Fruit fly (Drosophila melanogaster) whole organism, embryonic: Measurements from ENCODE around the gene CG3679.

Experiments
- Antp ChIP-seq: fragments of 200-800 bp; sonication (Bioruptor generic); optimal IDR thresholded peaks from 3 replicates; lab custom pipeline; 2016; ENCODE audit warnings: missing biosample characterization, missing genetic modification characterization
- BEAF-32 ChIP-seq: fragments of 200-800 bp; sonication (Bioruptor generic); optimal IDR thresholded peaks from 3 replicates; lab custom pipeline; 2017; ENCODE audit warnings: missing biosample characterization, missing genetic modification characterization, mild to moderate bottlenecking, moderate library complexity, missing genetic modification reagents
- CG11398 ChIP-seq: fragments of 200-800 bp; sonication (Bioruptor generic); optimal IDR thresholded peaks from 2 replicates; lab custom pipeline; 2016; ENCODE audit warnings: missing biosample characterization, missing genetic modification characterization
- CG11696 ChIP-seq: fragments of 200-800 bp; sonication (Bioruptor generic); IDR thresholded peaks from 2 replicates; pipeline ENCODE4 v1.3.6; 2022; ENCODE audit warnings: missing biosample characterization, missing genetic modification characterization
- CG12071 ChIP-seq: fragments of 200-800 bp; sonication (Bioruptor generic); optimal IDR thresholded peaks from 3 replicates; lab custom pipeline; 2018; ENCODE audit warnings: missing biosample characterization, mild to moderate bottlenecking, missing genetic modification characterization
- CG12659 ChIP-seq: fragments of 200-800 bp; sonication (Bioruptor generic); optimal IDR thresholded peaks from 3 replicates; lab custom pipeline; 2017; ENCODE audit warnings: mild to moderate bottlenecking, missing biosample characterization, missing genetic modification reagents, missing genetic modification characterization
- CG12942 ChIP-seq: fragments of 200-800 bp; sonication (Bioruptor generic); optimal IDR thresholded peaks from 3 replicates; lab custom pipeline; 2016; ENCODE audit warnings: missing biosample characterization, missing genetic modification characterization
- CG14965 ChIP-seq: fragments of 200-800 bp; sonication (Bioruptor generic); optimal IDR thresholded peaks from 2 replicates; lab custom pipeline; 2016; ENCODE audit warnings: missing biosample characterization, missing genetic modification characterization, borderline replicate concordance
- CG15073 ChIP-seq: fragments of 200-800 bp; sonication (Bioruptor generic); optimal IDR thresholded peaks from 2 replicates; lab custom pipeline; 2016; ENCODE audit warnings: missing biosample characterization, missing genetic modification characterization
- CG15514 ChIP-seq: fragments of 200-800 bp; sonication (Bioruptor generic); optimal IDR thresholded peaks from 3 replicates; lab custom pipeline; 2017; ENCODE audit warnings: missing biosample characterization, missing genetic modification characterization, mild to moderate bottlenecking, moderate library complexity, missing genetic modification reagents
- CG17612 ChIP-seq: fragments of 200-800 bp; sonication (Bioruptor generic); IDR thresholded peaks from 2 replicates; pipeline ENCODE4 v1.3.6; 2022; ENCODE audit warnings: missing biosample characterization, missing genetic modification characterization
- CG17802 ChIP-seq: fragments of 200-800 bp; sonication (Bioruptor generic); optimal IDR thresholded peaks from 2 replicates; lab custom pipeline; 2018; ENCODE audit warnings: missing biosample characterization, mild to moderate bottlenecking, missing genetic modification characterization, moderate library complexity
- CG18011 ChIP-seq: fragments of 200-800 bp; sonication (Bioruptor generic); optimal IDR thresholded peaks from 2 replicates; lab custom pipeline; 2017; ENCODE audit warnings: missing biosample characterization, missing genetic modification characterization, mild to moderate bottlenecking, moderate library complexity, missing genotype
- CG18262 ChIP-seq: fragments of 200-800 bp; optimal IDR thresholded peaks from 3 replicates; lab custom pipeline; 2019; ENCODE audit warnings: missing biosample characterization, mild to moderate bottlenecking, missing genetic modification characterization, moderate library complexity
- CG2120 ChIP-seq: fragments of 200-800 bp; sonication (Bioruptor generic); optimal IDR thresholded peaks from 3 replicates; lab custom pipeline; 2016; ENCODE audit warnings: missing biosample characterization, missing genetic modification characterization
- CG31365 ChIP-seq: fragments of 200-800 bp; sonication (Bioruptor generic); optimal IDR thresholded peaks from 2 replicates; lab custom pipeline; 2018; ENCODE audit warnings: missing biosample characterization, mild to moderate bottlenecking, missing genetic modification characterization
- CG3163 ChIP-seq: fragments of 200-800 bp; sonication (Bioruptor generic); optimal IDR thresholded peaks from 3 replicates; lab custom pipeline; 2016; ENCODE audit warnings: missing biosample characterization, missing genetic modification characterization
- CG42726 ChIP-seq: fragments of 200-800 bp; sonication (Bioruptor generic); IDR thresholded peaks from 2 replicates; pipeline ENCODE4 v1.3.6; 2022; ENCODE audit warnings: missing biosample characterization, missing genetic modification characterization; ENCODE audit not compliant: partially characterized antibody
- CG5953 ChIP-seq: fragments of 200-800 bp; sonication (Bioruptor generic); IDR thresholded peaks from 2 replicates; pipeline ENCODE4 v1.3.6; 2022; ENCODE audit warnings: missing biosample characterization, missing genetic modification characterization
- CG6254 ChIP-seq: fragments of 200-800 bp; sonication (Bioruptor generic); optimal IDR thresholded peaks from 3 replicates; lab custom pipeline; 2017; ENCODE audit warnings: mild to moderate bottlenecking, missing biosample characterization, missing genetic modification reagents, missing genetic modification characterization
- CG8290 ChIP-seq, 3 experiments: fragments of 200-800 bp; sonication (Bioruptor generic); optimal IDR thresholded peaks; 2 replicates each; lab custom pipeline; 2016 to 2019; ENCODE audit warnings: missing biosample characterization in 3 of 3, missing genetic modification characterization in 3 of 3, mild to moderate bottlenecking in 2 of 3, moderate library complexity in 1 of 3
- CG8359 ChIP-seq: fragments of 200-800 bp; sonication (Bioruptor generic); optimal IDR thresholded peaks from 2 replicates; lab custom pipeline; 2017; ENCODE audit warnings: missing biosample characterization, mild to moderate bottlenecking, missing genetic modification characterization, borderline replicate concordance
- CG8944 ChIP-seq: fragments of 200-800 bp; sonication (Bioruptor generic); optimal IDR thresholded peaks from 3 replicates; lab custom pipeline; 2016; ENCODE audit warnings: missing biosample characterization, missing genetic modification characterization
- CG9437 ChIP-seq: fragments of 200-800 bp; sonication (Bioruptor generic); optimal IDR thresholded peaks from 2 replicates; lab custom pipeline; 2018; ENCODE audit warnings: missing biosample characterization, mild to moderate bottlenecking, missing genetic modification characterization
- CG9797 ChIP-seq: fragments of 200-800 bp; sonication (Bioruptor generic); optimal IDR thresholded peaks from 3 replicates; lab custom pipeline; 2018; ENCODE audit warnings: missing biosample characterization, mild to moderate bottlenecking, missing genetic modification characterization
- CkIIα-i1 ChIP-seq: fragments of 200-800 bp; sonication (Bioruptor generic); IDR thresholded peaks from 2 replicates; pipeline ENCODE4 v1.3.6; 2022; ENCODE audit warnings: missing biosample characterization, missing genetic modification characterization
- Dip3 ChIP-seq: fragments of 200-800 bp; sonication (Bioruptor generic); optimal IDR thresholded peaks from 3 replicates; lab custom pipeline; 2016; ENCODE audit warnings: missing biosample characterization, missing genetic modification characterization
- Fer1 ChIP-seq: fragments of 200-800 bp; sonication (Bioruptor generic); optimal IDR thresholded peaks from 2 replicates; lab custom pipeline; 2017; ENCODE audit warnings: missing biosample characterization, mild to moderate bottlenecking, missing genetic modification characterization
- Meics ChIP-seq: fragments of 200-800 bp; sonication (Bioruptor generic); optimal IDR thresholded peaks from 2 replicates; lab custom pipeline; 2017; ENCODE audit warnings: missing biosample characterization, mild to moderate bottlenecking, missing genetic modification characterization
- Mes4 ChIP-seq: fragments of 200-800 bp; sonication (Bioruptor generic); optimal IDR thresholded peaks from 2 replicates; lab custom pipeline; 2016; ENCODE audit warnings: missing biosample characterization, missing genetic modification characterization
- NfI ChIP-seq: fragments of 200-800 bp; sonication (Bioruptor generic); optimal IDR thresholded peaks from 3 replicates; lab custom pipeline; 2018; ENCODE audit warnings: missing biosample characterization, mild to moderate bottlenecking, missing genetic modification characterization, moderate library complexity
- Sox100B ChIP-seq: fragments of 200-800 bp; sonication (Bioruptor generic); optimal IDR thresholded peaks from 3 replicates; lab custom pipeline; 2018; ENCODE audit warnings: missing biosample characterization, mild to moderate bottlenecking, missing genetic modification characterization
- Tbp ChIP-seq: fragments of >200 bp; optimal IDR thresholded peaks from 2 replicates; lab custom pipeline; 2018; ENCODE audit warnings: missing biosample characterization, missing genetic modification characterization
- ac ChIP-seq: fragments of 200-800 bp; sonication (Bioruptor generic); optimal IDR thresholded peaks from 3 replicates; lab custom pipeline; 2017; ENCODE audit warnings: missing biosample characterization, mild to moderate bottlenecking, missing genetic modification characterization
- br ChIP-seq: fragments of >200 bp; optimal IDR thresholded peaks from 2 replicates; lab custom pipeline; 2017
- caup ChIP-seq: fragments of 200-800 bp; sonication (Bioruptor generic); optimal IDR thresholded peaks from 3 replicates; lab custom pipeline; 2017; ENCODE audit warnings: missing biosample characterization, mild to moderate bottlenecking, missing genetic modification characterization, moderate library complexity; ENCODE audit not compliant: severe bottlenecking
- chn ChIP-seq: fragments of 200-800 bp; sonication (Bioruptor generic); optimal IDR thresholded peaks from 2 replicates; lab custom pipeline; 2016; ENCODE audit warnings: missing biosample characterization, missing genetic modification characterization
- croc ChIP-seq: fragments of 200-800 bp; sonication (Bioruptor generic); conservative IDR thresholded peaks from 3 replicates; pipeline ENCODE4 v1.3.6; 2022; ENCODE audit warnings: missing biosample characterization, missing genetic modification characterization
- gcm ChIP-seq: fragments of 200-800 bp; sonication (Bioruptor generic); optimal IDR thresholded peaks from 2 replicates; lab custom pipeline; 2019; ENCODE audit warnings: missing biosample characterization, mild to moderate bottlenecking, missing genetic modification characterization, moderate library complexity
- grn ChIP-seq: fragments of 200-800 bp; sonication (Bioruptor generic); optimal IDR thresholded peaks from 3 replicates; lab custom pipeline; 2017; ENCODE audit warnings: missing biosample characterization, missing genetic modification characterization
- gsb-n ChIP-seq: fragments of 200-800 bp; sonication (Bioruptor generic); optimal IDR thresholded peaks from 3 replicates; lab custom pipeline; 2018; ENCODE audit warnings: missing biosample characterization, mild to moderate bottlenecking, missing genetic modification characterization
- gt ChIP-seq: fragments of 200-800 bp; sonication (Bioruptor generic); IDR thresholded peaks from 2 replicates; pipeline ENCODE4 v1.3.6; 2022; ENCODE audit warnings: missing biosample characterization, missing genetic modification characterization
- jumu ChIP-seq: fragments of 200-800 bp; sonication (Bioruptor generic); optimal IDR thresholded peaks from 3 replicates; lab custom pipeline; 2016; ENCODE audit warnings: missing biosample characterization, missing genetic modification characterization
- mam ChIP-seq: fragments of 200-800 bp; sonication (Bioruptor generic); optimal IDR thresholded peaks from 3 replicates; lab custom pipeline; 2016; ENCODE audit warnings: missing biosample characterization, missing genetic modification characterization
- rib ChIP-seq: fragments of 200-800 bp; sonication (Bioruptor generic); IDR thresholded peaks from 2 replicates; pipeline ENCODE4 v1.3.6; 2022; ENCODE audit warnings: missing biosample characterization, missing genetic modification characterization
- row ChIP-seq: fragments of 200-800 bp; sonication (Bioruptor generic); IDR thresholded peaks from 3 replicates; pipeline ENCODE4 v1.3.6; 2022; ENCODE audit warnings: missing biosample characterization, missing genetic modification characterization
- schlank ChIP-seq: fragments of 200-800 bp; sonication (Bioruptor generic); optimal IDR thresholded peaks from 2 replicates; lab custom pipeline; 2018; ENCODE audit warnings: missing biosample characterization, mild to moderate bottlenecking, missing genetic modification characterization
- twi ChIP-seq: fragments of 200-800 bp; optimal IDR thresholded peaks from 2 replicates; lab custom pipeline; 2019; ENCODE audit warnings: missing biosample characterization, mild to moderate bottlenecking, missing genetic modification characterization, moderate library complexity
- tx ChIP-seq: fragments of 200-800 bp; sonication (Bioruptor generic); optimal IDR thresholded peaks from 2 replicates; lab custom pipeline; 2016; ENCODE audit warnings: missing biosample characterization, missing genetic modification characterization
- zfh2 ChIP-seq: fragments of 200-800 bp; sonication (Bioruptor generic); optimal IDR thresholded peaks from 2 replicates; lab custom pipeline; 2016; ENCODE audit warnings: missing biosample characterization, missing genetic modification characterization

CG3679 gene

DNA sequence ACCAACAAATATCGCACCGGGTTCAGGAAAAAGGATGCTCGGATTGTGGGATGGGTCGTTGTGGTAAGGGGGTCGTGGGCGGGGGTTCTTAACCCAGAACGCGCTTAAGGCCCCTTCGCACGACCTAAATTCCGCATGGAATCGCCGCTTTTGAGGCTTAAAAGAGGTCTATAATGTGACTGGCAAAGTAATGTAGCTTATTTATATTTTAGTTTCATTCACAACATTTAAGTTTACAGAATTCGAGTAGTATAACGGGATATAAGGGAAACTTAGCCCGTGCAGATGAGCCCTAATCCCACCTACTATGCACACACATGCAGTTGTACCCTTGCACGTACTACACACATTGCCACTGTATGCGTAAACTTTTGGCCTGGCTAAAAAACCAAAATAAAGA, 24.9 kb upstream of the CG3679 start (continued):
- TF ChIP-seq CG14965 (GFP tag; lab: Kevin White, UChicago) = no peak
- TF ChIP-seq CG31365 (tag; lab: Kevin White, UChicago) = peak; percentile 61
- peak; percentile 84 for TF ChIP-seq gcm (GFP tag; lab: Kevin White, UChicago)
- no peak for TF ChIP-seq CG9797
- no peak for TF ChIP-seq CG42726 (GFP tag; lab: Robert Waterston, UW)
- TF ChIP-seq Antp (GFP tag; lab: Kevin White, UChicago) = peak; percentile 54
- TF ChIP-seq tx (GFP tag; lab: Kevin White, UChicago) = peak; percentile 31
- TF ChIP-seq gt (GFP tag; lab: Robert Waterston, UW) = peak; percentile 34; the same call in 1 of the 2 replicates
- TF ChIP-seq CG17802 = peak; percentile 54
- TF ChIP-seq mam (GFP tag; lab: Kevin White, UChicago) = no peak
- peak; percentile 60 for TF ChIP-seq CG12659 (GFP tag; lab: Kevin White, UChicago)
- peak; percentile 47; the same call in 1 of the 2 replicates for TF ChIP-seq CG17612 (GFP tag; lab: Robert Waterston, UW)
- peak; percentile 10 for TF ChIP-seq jumu (GFP tag; lab: Kevin White, UChicago)
- TF ChIP-seq CG15073 (GFP tag; lab: Kevin White, UChicago) = no peak
- TF ChIP-seq BEAF-32 (GFP tag; lab: Kevin White, UChicago) = no peak
- TF ChIP-seq CG8290 (GFP tag; optimal IDR thresholded peaks at IDR 0.05; lab: Kevin White, UChicago) = peak; percentile 27
- peak; percentile 63 to 79 for TF ChIP-seq CG8290 (tag; optimal IDR thresholded peaks at IDR 0.05; lab: Kevin White, UChicago)
- peak; percentile 82 for TF ChIP-seq NfI (GFP tag; lab: Kevin White, UChicago)
- TF ChIP-seq CG15514 = peak; percentile 64
- TF ChIP-seq Meics (GFP tag; lab: Kevin White, UChicago) = peak; percentile 78
- TF ChIP-seq gsb-n = peak; percentile 84
- TF ChIP-seq chn (GFP tag; lab: Kevin White, UChicago) = peak; percentile 52
- no peak for TF ChIP-seq CkIIα-i1 (GFP tag; lab: Robert Waterston, UW)
- TF ChIP-seq CG6254 = peak; percentile 93
- peak; percentile 7 for TF ChIP-seq Dip3 (GFP tag; lab: Kevin White, UChicago)
- no peak for TF ChIP-seq Tbp (GFP tag; lab: Kevin White, UChicago)
- peak; percentile 74 for TF ChIP-seq twi (tag; lab: Kevin White, UChicago)
- TF ChIP-seq row = peak; percentile 87
- TF ChIP-seq Fer1 = peak; percentile 87
- TF ChIP-seq ac (GFP tag; lab: Kevin White, UChicago) = peak; percentile 82
- peak; percentile 75 for TF ChIP-seq CG8359
- peak; percentile 85 for TF ChIP-seq CG12071
- peak; percentile 2 for TF ChIP-seq Mes4 (GFP tag; lab: Kevin White, UChicago)
- TF ChIP-seq caup (GFP tag; lab: Kevin White, UChicago) = peak; percentile 87
- TF ChIP-seq CG12942 (GFP tag; lab: Kevin White, UChicago) = peak; percentile 39
- peak; percentile 74 for TF ChIP-seq CG5953 (GFP tag; lab: Robert Waterston, UW)
- TF ChIP-seq CG9437 (GFP tag; lab: Kevin White, UChicago) = peak; percentile 27
- TF ChIP-seq CG11398 (GFP tag; lab: Kevin White, UChicago) = peak; percentile 18
- peak; percentile 11 for TF ChIP-seq CG8944 (GFP tag; lab: Kevin White, UChicago)
- peak; percentile 20 for TF ChIP-seq CG2120 (GFP tag; lab: Kevin White, UChicago)
- no peak for TF ChIP-seq CG3163
- TF ChIP-seq Sox100B = peak; percentile 82
- no peak for TF ChIP-seq br
- TF ChIP-seq CG18262 (tag; lab: Kevin White, UChicago) = peak; percentile 90
- no peak for TF ChIP-seq grn (GFP tag; lab: Kevin White, UChicago)
- 0 out of 2 replicates have a peak, but pooled peaks have one; percentile 9 for TF ChIP-seq rib (GFP tag; lab: Robert Waterston, UW)
- peak; percentile 46 for TF ChIP-seq schlank (tag; lab: Kevin White, UChicago)
- no peak for TF ChIP-seq zfh2
- peak; percentile 67 for TF ChIP-seq croc
- TF ChIP-seq CG11696 (GFP tag; lab: Robert Waterston, UW) = peak; percentile 62
- TF ChIP-seq CG18011 (GFP tag; lab: Kevin White, UChicago) = peak; percentile 51
